Fruit fly (Drosophila melanogaster) whole organism, adult: ENCODE results near the gene sls.

Experiments used
- CG11617 ChIP-seq: fragments of 200-800 bp; sonication (Bioruptor generic); optimal IDR thresholded peaks from 2 replicates; lab custom pipeline; 2017; ENCODE audit warnings: mild to moderate bottlenecking, missing biosample characterization, missing genetic modification reagents, missing genetic modification characterization
- CG33017 ChIP-seq: fragments of 200-800 bp; sonication (Bioruptor generic); optimal IDR thresholded peaks from 2 replicates; lab custom pipeline; 2018; ENCODE audit warnings: missing biosample characterization, mild to moderate bottlenecking, missing genetic modification characterization, moderate library complexity
- CG7045 ChIP-seq: fragments of 200-800 bp; sonication (Bioruptor generic); optimal IDR thresholded peaks from 2 replicates; lab custom pipeline; 2017; ENCODE audit warnings: missing biosample characterization, mild to moderate bottlenecking, missing genetic modification characterization
- Hr96 ChIP-seq: fragments of 200-800 bp; sonication (Bioruptor generic); optimal IDR thresholded peaks from 2 replicates; lab custom pipeline; 2016; ENCODE audit warnings: missing biosample characterization, missing genetic modification characterization
- Mnt ChIP-seq: fragments of 200-800 bp; sonication (Bioruptor generic); optimal IDR thresholded peaks from 2 replicates; lab custom pipeline; 2016; ENCODE audit warnings: missing biosample characterization, mild to moderate bottlenecking, missing genetic modification characterization
- bab1 ChIP-seq: fragments of 200-800 bp; sonication (Bioruptor generic); optimal IDR thresholded peaks from 3 replicates; lab custom pipeline; 2019; ENCODE audit warnings: missing biosample characterization, mild to moderate bottlenecking, missing genetic modification characterization, moderate library complexity
- pad ChIP-seq: fragments of 200-800 bp; sonication (Bioruptor generic); optimal IDR thresholded peaks from 3 replicates; lab custom pipeline; 2017; ENCODE audit warnings: missing biosample characterization, missing genetic modification characterization, mild to moderate bottlenecking, moderate library complexity, missing genetic modification reagents

- no peak for TF ChIP-seq CG11617
- TF ChIP-seq bab1 (GFP tag; lab: Kevin White, UChicago), result no peak
- TF ChIP-seq Mnt (GFP tag; lab: Kevin White, UChicago), result no peak
- TF ChIP-seq CG33017 (tag; lab: Kevin White, UChicago), result no peak
- TF ChIP-seq CG7045, result no peak
- TF ChIP-seq pad (GFP tag; lab: Kevin White, UChicago), result no peak
- no peak for TF ChIP-seq Hr96 (GFP tag; lab: Kevin White, UChicago)
Observed at dm6 chr3L:2145019-2145418, 29.6 kb upstream of the sls start.
